Fruit fly (Drosophila melanogaster) whole organism, embryonic: Measurements from ENCODE around the gene CG34125.

ENCODE experiments used
- Bteb2 ChIP-seq: fragments of 200-800 bp; sonication (Bioruptor generic); optimal IDR thresholded peaks from 2 replicates; lab custom pipeline; 2016; ENCODE audit warnings: missing biosample characterization, missing genetic modification characterization
- CG10209 ChIP-seq: fragments of 200-800 bp; sonication (Bioruptor generic); optimal IDR thresholded peaks from 3 replicates; lab custom pipeline; 2017; ENCODE audit warnings: missing biosample characterization, mild to moderate bottlenecking, missing genetic modification characterization, missing genetic modification reagents
- CG10321 ChIP-seq: fragments of 200-800 bp; sonication (Bioruptor generic); IDR thresholded peaks from 2 replicates; pipeline ENCODE4 v1.3.6; 2022; ENCODE audit warnings: missing biosample characterization, missing genetic modification characterization
- CG10366 ChIP-seq: fragments of 200-800 bp; sonication (Bioruptor generic); IDR thresholded peaks from 2 replicates; pipeline ENCODE4 v1.3.6; 2022; ENCODE audit warnings: missing biosample characterization, missing genetic modification characterization
- CG11695 ChIP-seq: fragments of 200-800 bp; sonication (Bioruptor generic); IDR thresholded peaks from 3 replicates; pipeline ENCODE4 v1.3.6; 2022; ENCODE audit warnings: missing biosample characterization, missing genetic modification characterization
- CG12155 ChIP-seq: fragments of 200-800 bp; sonication (Bioruptor generic); optimal IDR thresholded peaks from 3 replicates; lab custom pipeline; 2016; ENCODE audit warnings: missing biosample characterization, missing genetic modification characterization
- CG17385 ChIP-seq: fragments of 200-800 bp; sonication (Bioruptor generic); optimal IDR thresholded peaks from 3 replicates; lab custom pipeline; 2018; ENCODE audit warnings: missing biosample characterization, mild to moderate bottlenecking, missing genetic modification characterization
- CG31388 ChIP-seq: fragments of 200-800 bp; sonication (Bioruptor generic); optimal IDR thresholded peaks from 2 replicates; lab custom pipeline; 2016; ENCODE audit warnings: missing biosample characterization, missing genetic modification characterization
- CG3163 ChIP-seq: fragments of 200-800 bp; sonication (Bioruptor generic); optimal IDR thresholded peaks from 3 replicates; lab custom pipeline; 2016; ENCODE audit warnings: missing biosample characterization, missing genetic modification characterization
- CG3838 ChIP-seq: fragments of 200-800 bp; sonication (Bioruptor generic); optimal IDR thresholded peaks from 3 replicates; lab custom pipeline; 2016; ENCODE audit warnings: missing biosample characterization, missing genetic modification characterization
- CG43689 ChIP-seq: fragments of 200-800 bp; sonication (Bioruptor generic); IDR thresholded peaks from 2 replicates; pipeline ENCODE4 v1.3.6; 2022; ENCODE audit warnings: missing biosample characterization, missing genetic modification characterization
- CG6175 ChIP-seq: fragments of 200-800 bp; sonication (Bioruptor generic); IDR thresholded peaks from 3 replicates; pipeline ENCODE4 v1.3.6; 2022; ENCODE audit warnings: missing biosample characterization, missing genetic modification characterization
- CG6654 ChIP-seq: fragments of 200-800 bp; sonication (Bioruptor generic); optimal IDR thresholded peaks from 2 replicates; lab custom pipeline; 2017; ENCODE audit warnings: missing biosample characterization, mild to moderate bottlenecking, missing genetic modification characterization
- CG6683 ChIP-seq: fragments of 200-800 bp; sonication (Bioruptor generic); optimal IDR thresholded peaks from 2 replicates; lab custom pipeline; 2017; ENCODE audit warnings: missing biosample characterization, mild to moderate bottlenecking, missing genetic modification characterization, missing genetic modification reagents
- CG6791 ChIP-seq: fragments of 200-800 bp; sonication (Bioruptor generic); IDR thresholded peaks from 3 replicates; pipeline ENCODE4 v1.3.6; 2022; ENCODE audit warnings: missing biosample characterization, missing genetic modification characterization; ENCODE audit not compliant: partially characterized antibody
- CG7271 ChIP-seq: fragments of 200-800 bp; sonication (Bioruptor generic); optimal IDR thresholded peaks from 2 replicates; lab custom pipeline; 2018; ENCODE audit warnings: missing biosample characterization, mild to moderate bottlenecking, missing genetic modification characterization, moderate library complexity
- CG8089 ChIP-seq: fragments of 200-800 bp; sonication (Bioruptor generic); optimal IDR thresholded peaks from 3 replicates; lab custom pipeline; 2016; ENCODE audit warnings: missing biosample characterization, missing genetic modification characterization
- CG9876 ChIP-seq: fragments of 200-800 bp; sonication (Bioruptor generic); optimal IDR thresholded peaks from 2 replicates; lab custom pipeline; 2016; ENCODE audit warnings: missing biosample characterization, missing genetic modification characterization
- CrebB ChIP-seq: fragments of 200-800 bp; sonication (Bioruptor generic); optimal IDR thresholded peaks from 3 replicates; lab custom pipeline; 2018; ENCODE audit warnings: missing biosample characterization, mild to moderate bottlenecking, missing genetic modification characterization
- Gug ChIP-seq: fragments of 200-800 bp; sonication (Bioruptor generic); IDR thresholded peaks from 4 replicates; pipeline ENCODE4 v1.3.6; 2022; ENCODE audit warnings: missing biosample characterization, missing genetic modification characterization
- HLH4C ChIP-seq: fragments of 200-800 bp; sonication (Bioruptor generic); IDR thresholded peaks from 3 replicates; pipeline ENCODE4 v1.3.6; 2022; ENCODE audit warnings: missing biosample characterization, missing genetic modification characterization; ENCODE audit not compliant: partially characterized antibody
- Hmr ChIP-seq: fragments of 200-800 bp; sonication (Bioruptor generic); optimal IDR thresholded peaks from 3 replicates; lab custom pipeline; 2017; ENCODE audit warnings: mild to moderate bottlenecking, missing biosample characterization, missing genetic modification reagents, missing genetic modification characterization
- Hr3 ChIP-seq: fragments of 200-800 bp; sonication (Bioruptor generic); optimal IDR thresholded peaks from 3 replicates; lab custom pipeline; 2016; ENCODE audit warnings: missing biosample characterization, missing genetic modification characterization
- NK7.1 ChIP-seq: fragments of 200-800 bp; sonication (Bioruptor generic); optimal IDR thresholded peaks from 3 replicates; lab custom pipeline; 2016; ENCODE audit warnings: missing biosample characterization, missing genetic modification characterization
- Poxn ChIP-seq: fragments of 200-800 bp; sonication (Bioruptor generic); IDR thresholded peaks from 2 replicates; pipeline ENCODE4 v1.3.6; 2022; ENCODE audit warnings: missing biosample characterization, missing genetic modification characterization
- Side ChIP-seq: fragments of 200-800 bp; sonication (Bioruptor generic); optimal IDR thresholded peaks from 2 replicates; lab custom pipeline; 2016; ENCODE audit warnings: missing biosample characterization, missing genetic modification characterization
- TFAM ChIP-seq: fragments of 200-800 bp; sonication (Bioruptor generic); optimal IDR thresholded peaks from 2 replicates; lab custom pipeline; 2017; ENCODE audit warnings: missing biosample characterization, missing genetic modification characterization, inconsistent platforms
- Xrp1 ChIP-seq: fragments of 200-800 bp; sonication (Bioruptor generic); IDR thresholded peaks from 2 replicates; pipeline ENCODE4 v1.3.6; 2022; ENCODE audit warnings: missing biosample characterization, missing genetic modification characterization
- aop ChIP-seq: fragments of 200-800 bp; sonication (Bioruptor generic); IDR thresholded peaks from 2 replicates; pipeline ENCODE4 v1.3.6; 2022; ENCODE audit warnings: missing biosample characterization, missing genetic modification characterization
- bcd ChIP-seq: fragments of 200-800 bp; sonication (Bioruptor generic); optimal IDR thresholded peaks from 2 replicates; lab custom pipeline; 2017; ENCODE audit warnings: missing biosample characterization, mild to moderate bottlenecking, missing genetic modification characterization
- cg ChIP-seq: fragments of 200-800 bp; sonication (Bioruptor generic); optimal IDR thresholded peaks from 3 replicates; lab custom pipeline; 2019; ENCODE audit warnings: missing biosample characterization, mild to moderate bottlenecking, missing genetic modification characterization, moderate library complexity
- crol ChIP-seq: fragments of 200-800 bp; sonication (Bioruptor generic); IDR thresholded peaks from 2 replicates; pipeline ENCODE4 v1.3.6; 2022; ENCODE audit warnings: missing biosample characterization, missing genetic modification characterization
- danr ChIP-seq: fragments of 200-800 bp; sonication (Bioruptor generic); IDR thresholded peaks from 2 replicates; pipeline ENCODE4 v1.3.6; 2022; ENCODE audit warnings: missing biosample characterization, missing genetic modification characterization
- dmrt99B ChIP-seq: fragments of 200-800 bp; sonication (Bioruptor generic); optimal IDR thresholded peaks from 2 replicates; lab custom pipeline; 2018; ENCODE audit warnings: missing biosample characterization, mild to moderate bottlenecking, missing genetic modification characterization, moderate library complexity
- ems ChIP-seq: fragments of 200-800 bp; sonication (Bioruptor generic); optimal IDR thresholded peaks from 3 replicates; lab custom pipeline; 2016; ENCODE audit warnings: missing biosample characterization, missing genetic modification characterization
- fd102C ChIP-seq: fragments of 200-800 bp; sonication (Bioruptor generic); optimal IDR thresholded peaks from 2 replicates; lab custom pipeline; 2018; ENCODE audit warnings: missing biosample characterization, mild to moderate bottlenecking, missing genetic modification characterization, moderate library complexity
- fu2 ChIP-seq: fragments of 200-800 bp; sonication (Bioruptor generic); optimal IDR thresholded peaks from 2 replicates; lab custom pipeline; 2016; ENCODE audit warnings: missing biosample characterization, missing genetic modification characterization
- grn ChIP-seq: fragments of 200-800 bp; sonication (Bioruptor generic); optimal IDR thresholded peaks from 3 replicates; lab custom pipeline; 2017; ENCODE audit warnings: missing biosample characterization, missing genetic modification characterization
- gt ChIP-seq: fragments of 200-800 bp; sonication (Bioruptor generic); IDR thresholded peaks from 2 replicates; pipeline ENCODE4 v1.3.6; 2022; ENCODE audit warnings: missing biosample characterization, missing genetic modification characterization
- ham ChIP-seq: fragments of 200-800 bp; sonication (Bioruptor generic); IDR thresholded peaks from 2 replicates; pipeline ENCODE4 v1.3.6; 2022; ENCODE audit warnings: missing biosample characterization, missing genetic modification characterization
- jing ChIP-seq: fragments of 200-800 bp; sonication (Bioruptor generic); optimal IDR thresholded peaks from 2 replicates; lab custom pipeline; 2018; ENCODE audit warnings: missing biosample characterization, mild to moderate bottlenecking, missing genetic modification characterization
- lilli ChIP-seq: fragments of 200-800 bp; sonication (Bioruptor generic); optimal IDR thresholded peaks from 3 replicates; lab custom pipeline; 2016; ENCODE audit warnings: missing biosample characterization, missing genetic modification characterization
- luna ChIP-seq: fragments of 200-800 bp; sonication (Bioruptor generic); optimal IDR thresholded peaks from 2 replicates; lab custom pipeline; 2016; ENCODE audit warnings: missing biosample characterization, missing genetic modification characterization
- mld ChIP-seq: fragments of 200-800 bp; sonication (Bioruptor generic); IDR thresholded peaks from 3 replicates; pipeline ENCODE4 v1.3.6; 2022; ENCODE audit warnings: missing biosample characterization, missing genetic modification characterization; ENCODE audit not compliant: partially characterized antibody
- nom ChIP-seq: fragments of 200-800 bp; sonication (Bioruptor generic); optimal IDR thresholded peaks from 2 replicates; lab custom pipeline; 2017; ENCODE audit warnings: missing biosample characterization, missing genetic modification characterization, mild to moderate bottlenecking, moderate library complexity, missing genetic modification reagents
- onecut ChIP-seq: fragments of 200-800 bp; sonication (Bioruptor generic); IDR thresholded peaks from 2 replicates; pipeline ENCODE4 v1.3.6; 2022; ENCODE audit warnings: missing biosample characterization, missing genetic modification characterization
- scrt ChIP-seq: fragments of 200-800 bp; sonication (Bioruptor generic); optimal IDR thresholded peaks from 2 replicates; lab custom pipeline; 2018; ENCODE audit warnings: missing biosample characterization, mild to moderate bottlenecking, missing genetic modification characterization, moderate library complexity
- slbo ChIP-seq: fragments of 200-800 bp; sonication (Bioruptor generic); IDR thresholded peaks from 2 replicates; pipeline ENCODE4 v1.3.6; 2022; ENCODE audit warnings: missing biosample characterization, missing genetic modification characterization
- tup ChIP-seq: fragments of 200-800 bp; sonication (Bioruptor generic); optimal IDR thresholded peaks from 2 replicates; lab custom pipeline; 2016; ENCODE audit warnings: missing biosample characterization, mild to moderate bottlenecking, missing genetic modification characterization, moderate library complexity
- usp ChIP-seq: fragments of >200 bp; optimal IDR thresholded peaks from 2 replicates; lab custom pipeline; 2017; ENCODE audit warnings: missing biosample characterization, missing genetic modification characterization
- zfh1 ChIP-seq: fragments of 200-800 bp; sonication (Bioruptor generic); IDR thresholded peaks from 3 replicates; pipeline ENCODE4 v1.3.6; 2022; ENCODE audit warnings: missing biosample characterization, missing genetic modification characterization

CG34125 gene

DNA sequence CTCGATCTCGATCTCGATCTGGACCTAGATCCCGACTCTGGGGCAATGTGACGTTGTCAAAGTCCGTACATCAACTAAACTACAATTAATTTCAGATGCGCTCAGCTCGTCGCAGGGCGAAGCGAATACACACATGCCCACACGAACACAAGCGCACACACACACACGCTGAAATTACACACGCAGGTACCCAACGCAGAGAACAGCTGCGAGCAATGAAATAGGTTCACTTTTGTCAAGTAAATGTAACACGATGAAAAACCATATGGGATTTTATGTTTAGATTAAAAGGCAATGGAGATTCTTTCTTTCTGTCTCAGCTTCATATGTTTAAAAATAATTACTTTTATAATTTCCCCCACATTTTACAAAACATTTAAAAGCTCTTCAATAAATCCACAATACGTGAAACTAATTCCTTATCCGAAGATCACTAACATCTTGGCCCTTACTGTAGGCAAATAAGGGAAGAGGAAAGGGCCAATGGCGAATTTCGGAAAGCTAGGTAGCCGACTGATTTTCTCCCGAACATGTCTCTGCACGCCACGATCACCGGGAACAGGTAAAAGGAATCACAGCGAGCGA is 34.9 kb downstream of the CG34125 start (continued):
- peak; percentile 75 for TF ChIP-seq CG12155 (GFP tag; lab: Kevin White, UChicago)
- peak; percentile 38 for TF ChIP-seq CG3838 (GFP tag; lab: Kevin White, UChicago)
- TF ChIP-seq Bteb2 (GFP tag; lab: Kevin White, UChicago) = peak; percentile 59
- TF ChIP-seq Side (GFP tag; lab: Kevin White, UChicago) = peak; percentile 81
- TF ChIP-seq Gug (GFP tag; lab: Robert Waterston, UW) = peak; percentile 66
- TF ChIP-seq Xrp1 (GFP tag; lab: Robert Waterston, UW) = peak; percentile 92
- peak; percentile 75 for TF ChIP-seq CG10366 (GFP tag; lab: Robert Waterston, UW)
- TF ChIP-seq luna (GFP tag; lab: Kevin White, UChicago) = no peak
- TF ChIP-seq CG10209 (GFP tag; lab: Kevin White, UChicago) = peak; percentile 83
- TF ChIP-seq danr (GFP tag; lab: Robert Waterston, UW) = peak; percentile 76
- TF ChIP-seq CrebB = peak; percentile 56
- peak; percentile 80 for TF ChIP-seq bcd (GFP tag; lab: Kevin White, UChicago)
- TF ChIP-seq fd102C (GFP tag; lab: Kevin White, UChicago) = peak; percentile 83
- TF ChIP-seq HLH4C = no peak
- TF ChIP-seq CG11695 (GFP tag; lab: Robert Waterston, UW) = peak; percentile 86
- TF ChIP-seq CG7271 (tag; lab: Kevin White, UChicago) = peak; percentile 58
- peak; percentile 87 for TF ChIP-seq Hmr (GFP tag; lab: Kevin White, UChicago)
- no peak; the same call in 1 of the 2 replicates for TF ChIP-seq aop (GFP tag; lab: Robert Waterston, UW)
- TF ChIP-seq jing = peak; percentile 65
- TF ChIP-seq CG9876 (GFP tag; lab: Kevin White, UChicago) = peak; percentile 49
- no peak for TF ChIP-seq NK7.1 (GFP tag; lab: Kevin White, UChicago)
- no peak for TF ChIP-seq CG3163 (GFP tag; lab: Kevin White, UChicago)
- TF ChIP-seq gt (GFP tag; lab: Robert Waterston, UW) = no peak
- TF ChIP-seq onecut (GFP tag; lab: Robert Waterston, UW) = peak; percentile 79
- TF ChIP-seq Hr3 (GFP tag; lab: Kevin White, UChicago) = peak; percentile 68
- TF ChIP-seq tup (GFP tag; lab: Kevin White, UChicago) = peak; percentile 46
- TF ChIP-seq CG17385 = peak; percentile 78
- TF ChIP-seq crol (GFP tag; lab: Robert Waterston, UW) = no peak
- peak; percentile 54 for TF ChIP-seq CG6654 (GFP tag; lab: Kevin White, UChicago)
- TF ChIP-seq nom (GFP tag; lab: Kevin White, UChicago) = peak; percentile 70
- TF ChIP-seq grn (GFP tag; lab: Kevin White, UChicago) = peak; percentile 26
- peak; percentile 62 for TF ChIP-seq fu2 (GFP tag; lab: Kevin White, UChicago)
- no peak for TF ChIP-seq CG43689 (GFP tag; lab: Robert Waterston, UW)
- TF ChIP-seq TFAM (GFP tag; lab: Kevin White, UChicago) = peak; percentile 6
- peak; percentile 37; the same call in 1 of the 3 replicates for TF ChIP-seq CG6175 (GFP tag; lab: Robert Waterston, UW)
- TF ChIP-seq CG6683 (GFP tag; lab: Kevin White, UChicago) = peak; percentile 62
- no peak for TF ChIP-seq usp
- TF ChIP-seq scrt = peak; percentile 78
- TF ChIP-seq mld (GFP tag; lab: Robert Waterston, UW) = no peak
- TF ChIP-seq ems (GFP tag; lab: Kevin White, UChicago) = peak; percentile 59
- TF ChIP-seq slbo = peak; percentile 86
- TF ChIP-seq cg (GFP tag; lab: Kevin White, UChicago) = peak; percentile 93
- TF ChIP-seq CG6791 = peak; percentile 26; the same call in 1 of the 3 replicates
- peak; percentile 56 for TF ChIP-seq Poxn (GFP tag; lab: Robert Waterston, UW)
- peak; percentile 86 for TF ChIP-seq dmrt99B (tag; lab: Kevin White, UChicago)
- peak; percentile 86 for TF ChIP-seq lilli (GFP tag; lab: Kevin White, UChicago)
- peak; percentile 66 for TF ChIP-seq CG8089 (GFP tag; lab: Kevin White, UChicago)
- peak; percentile 86 for TF ChIP-seq zfh1
- TF ChIP-seq ham = no peak
- no peak for TF ChIP-seq CG10321 (GFP tag; lab: Robert Waterston, UW)
- no peak for TF ChIP-seq CG31388 (GFP tag; lab: Kevin White, UChicago)
